Fruit fly (Drosophila melanogaster): Measurements from ENCODE around the gene CG8478.
A peak's percentile ranks its signal among the peaks of the same experiment; 100 is the strongest.

CG8478 gene

dm6 chr3R:9733150-9733549 is 30.3 kb upstream of the CG8478 start, which contains the start of gene alphaTub85E:
Gene alphaTub85E (minus strand): TSS chr3R:9733250.
- TF ChIP-seq CG2199 (GFP tag; IDR thresholded peaks at IDR 0.05) (0 out of 3 replicates have a peak, but pooled peaks have one; percentile 45), CG7271 (tag; optimal IDR thresholded peaks at IDR 0.05) (no peak), Med (GFP tag) (peak; percentile 50), twi (tag; optimal IDR thresholded peaks at IDR 0.05) (peak; percentile 20), CG14667 (GFP tag; IDR thresholded peaks at IDR 0.05) (no peak)

- TF ChIP-seq run (tag; optimal IDR thresholded peaks at IDR 0.05) = no peak
- TF ChIP-seq sug (tag; optimal IDR thresholded peaks at IDR 0.05) = no peak
- no peak for TF ChIP-seq vvl (GFP tag; IDR thresholded peaks at IDR 0.05)
- no peak for TF ChIP-seq Bteb2 (GFP tag; optimal IDR thresholded peaks at IDR 0.05)
- no peak for TF ChIP-seq ranshi (GFP tag; IDR thresholded peaks at IDR 0.05)
- TF ChIP-seq Rfx (GFP tag; IDR thresholded peaks at IDR 0.05) = no peak
- TF ChIP-seq CG2129 (GFP tag; IDR thresholded peaks at IDR 0.05; ENCODE audit: partially characterized antibody) = no peak
- TF ChIP-seq vnd (GFP tag; IDR thresholded peaks at IDR 0.05; ENCODE audit: partially characterized antibody) = no peak
- no peak for TF ChIP-seq CG11504 (tag; optimal IDR thresholded peaks at IDR 0.05)
- TF ChIP-seq Med (GFP tag) = peak; percentile 58
- TF ChIP-seq luna (GFP tag; optimal IDR thresholded peaks at IDR 0.05) = no peak
- TF ChIP-seq CG30403 (GFP tag; optimal IDR thresholded peaks at IDR 0.05) = no peak
- no peak for TF ChIP-seq abd-A (tag; optimal IDR thresholded peaks at IDR 0.05)
- TF ChIP-seq CG13424 (tag; optimal IDR thresholded peaks at IDR 0.05) = no peak
- peak; percentile 26 for TF ChIP-seq sens (GFP tag)
Measured at dm6 chr3R:9735151-9735550, 28.3 kb upstream of the CG8478 start.

DNA sequence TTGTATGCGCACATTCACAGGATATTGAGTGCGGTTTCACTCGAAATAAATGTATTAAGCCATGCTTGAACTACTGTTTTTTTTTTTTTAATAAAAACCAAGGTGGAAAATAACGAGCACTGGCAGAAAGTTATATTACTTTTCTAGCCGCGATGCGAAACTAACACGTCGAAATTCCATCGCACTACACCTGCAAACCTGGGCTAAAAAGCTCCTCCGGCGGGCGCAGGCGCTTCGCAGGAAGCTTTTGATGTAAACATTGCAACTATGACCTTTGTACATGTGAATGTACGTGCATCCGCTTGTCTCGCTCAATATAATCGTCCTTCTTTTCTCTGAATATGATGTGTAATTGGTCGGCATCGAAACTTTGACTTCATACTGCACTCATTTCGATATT is 23.7 kb upstream of the CG8478 start, which contains the start of gene side-VII:
side-VII (minus strand) TSS at position 187 of the 400 bp plus-strand sequence.
- TF ChIP-seq Hr78 (GFP tag; optimal IDR thresholded peaks at IDR 0.05) (peak in 1 of 2 experiments; percentile 29), CG17912 (GFP tag; optimal IDR thresholded peaks at IDR 0.05) (no peak), chinmo (GFP tag; IDR thresholded peaks at IDR 0.05; ENCODE audit: partially characterized antibody) (0 out of 4 replicates have a peak, but pooled peaks have one; percentile 45), HLH3B (GFP tag; IDR thresholded peaks at IDR 0.05) (0 out of 2 replicates have a peak, but pooled peaks have one; percentile 28), CG8388 (GFP tag; optimal IDR thresholded peaks at IDR 0.05) (no peak), sna (GFP tag; IDR thresholded peaks at IDR 0.05; ENCODE audit: partially characterized antibody) (0 out of 2 replicates have a peak, but pooled peaks have one; percentile 13), nerfin-1 (tag; optimal IDR thresholded peaks at IDR 0.05) (peak; percentile 96), CkIIα-i1 (GFP tag; IDR thresholded peaks at IDR 0.05) (no peak), ewg (GFP tag; optimal IDR thresholded peaks at IDR 0.05) (peak; percentile 82), br (optimal IDR thresholded peaks at IDR 0.05) (no peak), mld (GFP tag; IDR thresholded peaks at IDR 0.05; ENCODE audit: partially characterized antibody) (0 out of 3 replicates have a peak, but pooled peaks have one; percentile 4)

DNA sequence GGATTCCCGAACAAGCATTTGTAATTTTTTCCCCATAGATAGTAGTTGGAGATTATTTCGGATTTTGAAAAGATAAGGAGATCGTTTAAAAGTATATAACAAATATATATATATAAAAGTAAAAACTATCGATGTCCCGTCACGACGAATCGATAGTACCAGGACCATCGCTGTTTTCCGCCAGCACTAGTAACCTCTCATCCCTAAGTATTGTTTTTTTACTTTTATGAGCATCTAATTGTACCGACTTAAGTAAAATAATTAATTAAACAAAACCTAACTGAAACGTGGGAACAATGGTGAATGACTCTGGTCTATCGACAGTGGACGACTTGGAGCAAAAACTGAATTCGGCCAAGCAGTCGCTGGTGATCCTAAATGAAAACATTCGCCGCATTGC is 22.7 kb upstream of the CG8478 start, which contains the start of gene Pnn:
Pnn (plus strand) TSS at position 187 of the 400 bp plus-strand sequence.
- TF ChIP-seq B-H2 (GFP tag; optimal IDR thresholded peaks at IDR 0.05) = peak; percentile 21
- no peak for TF ChIP-seq org-1 (GFP tag; optimal IDR thresholded peaks at IDR 0.05)
- TF ChIP-seq en (GFP tag; optimal IDR thresholded peaks at IDR 0.05) = no peak
- TF ChIP-seq CG3163 (GFP tag; optimal IDR thresholded peaks at IDR 0.05) = no peak
- no peak for TF ChIP-seq cato (GFP tag; optimal IDR thresholded peaks at IDR 0.05; ENCODE audit: borderline replicate concordance)
- TF ChIP-seq Sox102F (GFP tag; optimal IDR thresholded peaks at IDR 0.05) = no peak
- TF ChIP-seq ato (GFP tag; IDR thresholded peaks at IDR 0.05; ENCODE audit: partially characterized antibody) = peak; percentile 81; the same call in 1 of the 2 replicates
- TF ChIP-seq dmrt11E (tag; optimal IDR thresholded peaks at IDR 0.05) = no peak
- peak; percentile 83 for TF ChIP-seq Sry-δ (GFP tag; optimal IDR thresholded peaks at IDR 0.05)
- peak; percentile 65 for TF ChIP-seq sqz (GFP tag; optimal IDR thresholded peaks at IDR 0.05)
- TF ChIP-seq CG17186 (GFP tag; optimal IDR thresholded peaks at IDR 0.05) = no peak
- TF ChIP-seq knrl (GFP tag; IDR thresholded peaks at IDR 0.05; ENCODE audit: partially characterized antibody) = peak; percentile 92
- TF ChIP-seq toy (GFP tag; IDR thresholded peaks at IDR 0.05) = no peak
- no peak for TF ChIP-seq CG17361 (GFP tag; IDR thresholded peaks at IDR 0.05)
- no peak for TF ChIP-seq Oaz (GFP tag; IDR thresholded peaks at IDR 0.05)
- no peak for TF ChIP-seq crol (GFP tag; IDR thresholded peaks at IDR 0.05)
- TF ChIP-seq corto (GFP tag; optimal IDR thresholded peaks at IDR 0.05) = no peak

All from whole organism, embryonic.